Fruit fly (Drosophila melanogaster) whole organism, embryonic: ENCODE data around the gene CG31960.
A peak's percentile ranks its signal among the peaks of the same experiment; 100 is the strongest.

Source experiments
- Atf-2 ChIP-seq: fragments of 200-800 bp; sonication (Bioruptor generic); optimal IDR thresholded peaks from 2 replicates; lab custom pipeline; 2016; ENCODE audit warnings: missing biosample characterization, missing genetic modification characterization
- CG10209 ChIP-seq: fragments of 200-800 bp; sonication (Bioruptor generic); optimal IDR thresholded peaks from 3 replicates; lab custom pipeline; 2017; ENCODE audit warnings: missing biosample characterization, mild to moderate bottlenecking, missing genetic modification characterization, missing genetic modification reagents
- CG10274 ChIP-seq: fragments of 200-800 bp; sonication (Bioruptor generic); optimal IDR thresholded peaks from 3 replicates; lab custom pipeline; 2017; ENCODE audit warnings: missing biosample characterization, mild to moderate bottlenecking, missing genetic modification characterization
- CG10462 ChIP-seq: fragments of 200-800 bp; sonication (Bioruptor generic); optimal IDR thresholded peaks from 2 replicates; lab custom pipeline; 2016; ENCODE audit warnings: missing biosample characterization, missing genetic modification characterization
- CG11093 ChIP-seq: fragments of 200-800 bp; sonication (Bioruptor generic); IDR thresholded peaks from 3 replicates; pipeline ENCODE4 v1.3.6; 2022; ENCODE audit warnings: missing biosample characterization, missing genetic modification characterization
- CG11560 ChIP-seq: fragments of 200-800 bp; sonication (Bioruptor generic); IDR thresholded peaks from 3 replicates; pipeline ENCODE4 v1.3.6; 2022; ENCODE audit warnings: missing biosample characterization, missing genetic modification characterization
- CG12391 ChIP-seq: fragments of 200-800 bp; sonication (Bioruptor generic); optimal IDR thresholded peaks from 3 replicates; lab custom pipeline; 2018; ENCODE audit warnings: missing biosample characterization, mild to moderate bottlenecking, missing genetic modification characterization, moderate library complexity
- CG15011 ChIP-seq: fragments of 200-800 bp; sonication (Bioruptor generic); optimal IDR thresholded peaks from 3 replicates; lab custom pipeline; 2018; ENCODE audit warnings: missing biosample characterization, mild to moderate bottlenecking, missing genetic modification characterization
- CG1603 ChIP-seq: fragments of 200-800 bp; sonication (Bioruptor generic); optimal IDR thresholded peaks from 2 replicates; lab custom pipeline; 2019; ENCODE audit warnings: missing biosample characterization, mild to moderate bottlenecking, missing genetic modification characterization, moderate library complexity
- CG18476 ChIP-seq: fragments of 200-800 bp; sonication (Bioruptor generic); optimal IDR thresholded peaks from 2 replicates; lab custom pipeline; 2016; ENCODE audit warnings: missing biosample characterization, mild to moderate bottlenecking, missing genetic modification characterization
- CG18764 ChIP-seq: fragments of 200-800 bp; sonication (Bioruptor generic); optimal IDR thresholded peaks from 3 replicates; lab custom pipeline; 2016; ENCODE audit warnings: missing biosample characterization, missing genetic modification characterization
- CG31388 ChIP-seq: fragments of 200-800 bp; sonication (Bioruptor generic); optimal IDR thresholded peaks from 2 replicates; lab custom pipeline; 2016; ENCODE audit warnings: missing biosample characterization, missing genetic modification characterization
- CG32532 ChIP-seq: fragments of 200-800 bp; sonication (Bioruptor generic); IDR thresholded peaks from 2 replicates; pipeline ENCODE4 v1.3.6; 2022; ENCODE audit warnings: missing biosample characterization, missing genetic modification characterization
- CG34376 ChIP-seq: fragments of 200-800 bp; sonication (Bioruptor generic); optimal IDR thresholded peaks from 2 replicates; lab custom pipeline; 2018; ENCODE audit warnings: missing biosample characterization, mild to moderate bottlenecking, missing genetic modification characterization
- CG5953 ChIP-seq: fragments of 200-800 bp; sonication (Bioruptor generic); IDR thresholded peaks from 2 replicates; pipeline ENCODE4 v1.3.6; 2022; ENCODE audit warnings: missing biosample characterization, missing genetic modification characterization
- CTCF ChIP-seq: fragments of 200-800 bp; sonication (Bioruptor generic); optimal IDR thresholded peaks from 2 replicates; lab custom pipeline; 2017; ENCODE audit warnings: missing biosample characterization, mild to moderate bottlenecking, missing genetic modification characterization, moderate library complexity
- D19B ChIP-seq: fragments of 200-800 bp; sonication (Bioruptor generic); optimal IDR thresholded peaks from 2 replicates; lab custom pipeline; 2017; ENCODE audit warnings: missing biosample characterization, mild to moderate bottlenecking, missing genetic modification characterization
- Dll ChIP-seq: fragments of 200-800 bp; sonication (Bioruptor generic); IDR thresholded peaks from 4 replicates; pipeline ENCODE4 v1.3.6; 2022; ENCODE audit warnings: missing biosample characterization, missing genetic modification characterization; ENCODE audit not compliant: partially characterized antibody
- Dp ChIP-seq: fragments of 200-800 bp; sonication (Bioruptor generic); optimal IDR thresholded peaks from 2 replicates; lab custom pipeline; 2018; ENCODE audit warnings: missing biosample characterization, mild to moderate bottlenecking, missing genetic modification characterization, moderate library complexity
- E2f2 ChIP-seq: fragments of 200-800 bp; sonication (Bioruptor generic); IDR thresholded peaks from 2 replicates; pipeline ENCODE4 v1.3.6; 2022; ENCODE audit warnings: missing biosample characterization, missing genetic modification characterization
- Fer1 ChIP-seq: fragments of 200-800 bp; sonication (Bioruptor generic); optimal IDR thresholded peaks from 2 replicates; lab custom pipeline; 2017; ENCODE audit warnings: missing biosample characterization, mild to moderate bottlenecking, missing genetic modification characterization
- Fer2 ChIP-seq: fragments of 200-800 bp; sonication (Bioruptor generic); optimal IDR thresholded peaks from 2 replicates; lab custom pipeline; 2018; ENCODE audit warnings: missing biosample characterization, mild to moderate bottlenecking, missing genetic modification characterization, moderate library complexity
- H15 ChIP-seq: fragments of 200-800 bp; sonication (Bioruptor generic); IDR thresholded peaks from 3 replicates; pipeline ENCODE4 v1.3.6; 2022; ENCODE audit warnings: missing biosample characterization, missing genetic modification characterization
- Mes4 ChIP-seq: fragments of 200-800 bp; sonication (Bioruptor generic); optimal IDR thresholded peaks from 2 replicates; lab custom pipeline; 2016; ENCODE audit warnings: missing biosample characterization, missing genetic modification characterization
- NFAT ChIP-seq: fragments of 200-800 bp; sonication (Bioruptor generic); IDR thresholded peaks from 2 replicates; pipeline ENCODE4 v1.3.6; 2022; ENCODE audit warnings: missing biosample characterization, missing genetic modification characterization
- Six4 ChIP-seq: fragments of 200-800 bp; sonication (Bioruptor generic); optimal IDR thresholded peaks from 2 replicates; lab custom pipeline; 2016; ENCODE audit warnings: missing biosample characterization, missing genetic modification characterization
- Trl ChIP-seq, 3 experiments: fragments of >200 bp in 2 of 3; fragments of 200-800 bp in 1 of 3; sonication (Bioruptor generic) in 1 of 3; optimal IDR thresholded peaks; 2 replicates in 1 of 3; 3 replicates in 2 of 3; lab custom pipeline; 2016 to 2017; ENCODE audit warnings: missing biosample characterization in 1 of 3, missing genetic modification characterization in 1 of 3
- Usf ChIP-seq: fragments of 200-800 bp; sonication (Bioruptor generic); optimal IDR thresholded peaks from 2 replicates; lab custom pipeline; 2017; ENCODE audit warnings: missing genotype, missing biosample characterization, missing genetic modification characterization
- ac ChIP-seq: fragments of 200-800 bp; sonication (Bioruptor generic); optimal IDR thresholded peaks from 3 replicates; lab custom pipeline; 2017; ENCODE audit warnings: missing biosample characterization, mild to moderate bottlenecking, missing genetic modification characterization
- chm ChIP-seq: fragments of 200-800 bp; sonication (Bioruptor generic); IDR thresholded peaks from 2 replicates; pipeline ENCODE4 v1.3.6; 2022; ENCODE audit warnings: missing biosample characterization, missing genetic modification characterization
- crp ChIP-seq, 2 experiments: fragments of 200-800 bp; sonication (Bioruptor generic); optimal IDR thresholded peaks; 2 replicates in 1 of 2; 3 replicates in 1 of 2; lab custom pipeline; 2017; ENCODE audit warnings: missing biosample characterization in 2 of 2, missing genetic modification characterization in 2 of 2, mild to moderate bottlenecking in 1 of 2, moderate library complexity in 1 of 2
- danr ChIP-seq: fragments of 200-800 bp; sonication (Bioruptor generic); IDR thresholded peaks from 2 replicates; pipeline ENCODE4 v1.3.6; 2022; ENCODE audit warnings: missing biosample characterization, missing genetic modification characterization
- grn ChIP-seq: fragments of 200-800 bp; sonication (Bioruptor generic); optimal IDR thresholded peaks from 3 replicates; lab custom pipeline; 2017; ENCODE audit warnings: missing biosample characterization, missing genetic modification characterization
- hb ChIP-seq: fragments of 200-800 bp; sonication (Bioruptor generic); IDR thresholded peaks from 3 replicates; pipeline ENCODE4 v1.3.6; 2022; ENCODE audit warnings: missing biosample characterization, missing genetic modification characterization; ENCODE audit not compliant: partially characterized antibody
- hkb ChIP-seq, 2 experiments: fragments of 200-800 bp in 1 of 2; fragments of >200 bp in 1 of 2; sonication (Bioruptor generic) in 1 of 2; IDR thresholded peaks in 1 of 2; optimal IDR thresholded peaks in 1 of 2; 2 replicates each; pipeline versions ENCODE4 v1.3.6 to Lab custom; 2017 to 2022; ENCODE audit warnings: missing biosample characterization in 1 of 2, missing genetic modification characterization in 1 of 2
- knrl ChIP-seq: fragments of 200-800 bp; sonication (Bioruptor generic); IDR thresholded peaks from 3 replicates; pipeline ENCODE4 v1.3.6; 2022; ENCODE audit warnings: missing biosample characterization, missing genetic modification characterization; ENCODE audit not compliant: partially characterized antibody
- lov ChIP-seq, 2 experiments: fragments of 200-800 bp in 1 of 2; fragments of >200 bp in 1 of 2; sonication (Bioruptor generic) in 1 of 2; IDR thresholded peaks in 1 of 2; optimal IDR thresholded peaks in 1 of 2; 2 replicates in 1 of 2; 3 replicates in 1 of 2; pipeline versions ENCODE4 v1.3.6 to Lab custom; 2017 to 2022; ENCODE audit warnings: missing biosample characterization in 1 of 2, missing genetic modification characterization in 1 of 2
- mam ChIP-seq: fragments of 200-800 bp; sonication (Bioruptor generic); optimal IDR thresholded peaks from 3 replicates; lab custom pipeline; 2016; ENCODE audit warnings: missing biosample characterization, missing genetic modification characterization
- peb ChIP-seq: fragments of 200-800 bp; sonication (Bioruptor generic); IDR thresholded peaks from 2 replicates; pipeline ENCODE4 v1.3.6; 2022; ENCODE audit warnings: missing biosample characterization, missing genetic modification characterization
- prd ChIP-seq, 3 experiments: fragments of >200 bp in 2 of 3; fragments of 200-800 bp in 1 of 3; sonication (Bioruptor generic) in 1 of 3; optimal IDR thresholded peaks in 2 of 3; IDR thresholded peaks in 1 of 3; 2 replicates in 2 of 3; 3 replicates in 1 of 3; pipeline versions ENCODE4 v1.3.6 to Lab custom; 2017 to 2022; ENCODE audit warnings: missing biosample characterization in 1 of 3, missing genetic modification characterization in 1 of 3
- sens ChIP-seq: fragments of 200-800 bp; sonication (Bioruptor generic); peaks from one replicate; lab custom pipeline; 2016; ENCODE audit warnings: missing biosample characterization, missing genetic modification characterization
- seq ChIP-seq: fragments of 200-800 bp; sonication (Bioruptor generic); IDR thresholded peaks from 2 replicates; pipeline ENCODE4 v1.3.6; 2022; ENCODE audit warnings: missing biosample characterization, missing genetic modification characterization
- sim ChIP-seq: fragments of 200-800 bp; sonication (Bioruptor generic); IDR thresholded peaks from 2 replicates; pipeline ENCODE4 v1.3.6; 2022; ENCODE audit warnings: missing biosample characterization, missing genetic modification characterization
- slp2 ChIP-seq: fragments of 200-800 bp; sonication (Bioruptor generic); optimal IDR thresholded peaks from 2 replicates; lab custom pipeline; 2016; ENCODE audit warnings: missing biosample characterization, missing genetic modification characterization
- sr ChIP-seq: fragments of 200-800 bp; sonication (Bioruptor generic); IDR thresholded peaks from 3 replicates; pipeline ENCODE4 v1.3.6; 2022; ENCODE audit warnings: missing biosample characterization, missing genetic modification characterization
- wek ChIP-seq: fragments of 200-800 bp; sonication (Bioruptor generic); optimal IDR thresholded peaks from 3 replicates; lab custom pipeline; 2018; ENCODE audit warnings: missing biosample characterization, mild to moderate bottlenecking, missing genetic modification characterization, moderate library complexity

CG31960 gene

dm6 chr2L:3781132-3781877 is 3.4 kb upstream of the CG31960 start (continued):
- TF ChIP-seq chm (GFP tag; lab: Robert Waterston, UW) (no peak), CG15011 (no peak), peb (GFP tag; lab: Robert Waterston, UW) (no peak), Trl (optimal IDR thresholded peaks at IDR 0.05; lab: Kevin White, UChicago) (no peak), Trl (GFP tag; optimal IDR thresholded peaks at IDR 0.05; lab: Kevin White, UChicago) (no peak), Fer1 (GFP tag; lab: Kevin White, UChicago) (no peak), danr (GFP tag; lab: Robert Waterston, UW) (no peak), CG10462 (GFP tag; lab: Kevin White, UChicago) (no peak), mam (GFP tag; lab: Kevin White, UChicago) (no peak), CG32532 (GFP tag; lab: Robert Waterston, UW) (no peak), CG18764 (GFP tag; lab: Kevin White, UChicago) (no peak), Mes4 (GFP tag; lab: Kevin White, UChicago) (no peak), wek (no peak), CG31388 (GFP tag; lab: Kevin White, UChicago) (no peak), sim (no peak), grn (GFP tag; lab: Kevin White, UChicago) (no peak), sens (GFP tag; lab: Kevin White, UChicago) (peak; percentile 70), NFAT (GFP tag; lab: Robert Waterston, UW) (no peak), knrl (GFP tag; lab: Robert Waterston, UW) (no peak), Atf-2 (no peak), sr (GFP tag; lab: Robert Waterston, UW) (no peak), slp2 (GFP tag; lab: Kevin White, UChicago) (no peak), Six4 (no peak), CG5953 (GFP tag; lab: Robert Waterston, UW) (no peak), CG11560 (tag; lab: Robert Waterston, UW) (no peak), Fer2 (tag; lab: Kevin White, UChicago) (no peak)

dm6 chr2L:3785402-3785801 is 655 bp downstream of the CG31960 start:
- TF ChIP-seq NFAT (GFP tag; lab: Robert Waterston, UW) (no peak), CG1603 (tag; lab: Kevin White, UChicago) (no peak), CG18476 (GFP tag; lab: Kevin White, UChicago) (no peak), Dp (GFP tag; lab: Kevin White, UChicago) (peak; percentile 71), E2f2 (GFP tag; lab: Robert Waterston, UW) (peak; percentile 80), lov (optimal IDR thresholded peaks at IDR 0.05; lab: Kevin White, UChicago) (no peak), lov (GFP tag; IDR thresholded peaks at IDR 0.05; lab: Robert Waterston, UW) (no peak), CTCF (peak; percentile 92), chm (GFP tag; lab: Robert Waterston, UW) (no peak), D19B (GFP tag; lab: Kevin White, UChicago) (no peak)

dm6 chr2L:3786246-3786645 is 1.5 kb downstream of the CG31960 start:
- TF ChIP-seq CG34376 = no peak
- peak; percentile 36; the same call in 1 of the 2 replicates for TF ChIP-seq seq (GFP tag; lab: Robert Waterston, UW)
- TF ChIP-seq Usf (GFP tag; lab: Kevin White, UChicago) = peak; percentile 50
- no peak for TF ChIP-seq hkb (optimal IDR thresholded peaks at IDR 0.05; lab: Kevin White, UChicago)
- TF ChIP-seq hkb (GFP tag; IDR thresholded peaks at IDR 0.05; lab: Robert Waterston, UW) = peak; percentile 68
- peak in 1 of 2 experiments; percentile 6 for TF ChIP-seq crp (GFP tag; optimal IDR thresholded peaks at IDR 0.05; lab: Kevin White, UChicago)
- peak; percentile 88 for TF ChIP-seq H15 (GFP tag; lab: Robert Waterston, UW)
- peak; percentile 69 for TF ChIP-seq CG12391 (tag; lab: Kevin White, UChicago)
- peak; percentile 67 for TF ChIP-seq CG10209
- TF ChIP-seq hb = no peak
- peak; percentile 61; the same call in 1 of the 3 replicates for TF ChIP-seq CG11093 (GFP tag; lab: Robert Waterston, UW)
- TF ChIP-seq ac (GFP tag; lab: Kevin White, UChicago) = peak; percentile 7
- TF ChIP-seq CTCF = peak; percentile 98
- TF ChIP-seq prd (optimal IDR thresholded peaks at IDR 0.05; lab: Kevin White, UChicago) = no peak
- peak; percentile 86 for TF ChIP-seq prd (GFP tag; IDR thresholded peaks at IDR 0.05; lab: Robert Waterston, UW)
- no peak for TF ChIP-seq Dll
- peak; percentile 8 for TF ChIP-seq wek
- no peak for TF ChIP-seq CG10274 (GFP tag; lab: Kevin White, UChicago)
